Fruit fly (Drosophila melanogaster) whole organism, adult: ENCODE measurements around the gene CG6333.

Experiments
- CG11617 ChIP-seq: fragments of 200-800 bp; sonication (Bioruptor generic); optimal IDR thresholded peaks from 2 replicates; lab custom pipeline; 2017; ENCODE audit warnings: mild to moderate bottlenecking, missing biosample characterization, missing genetic modification reagents, missing genetic modification characterization
- CG12768 ChIP-seq: fragments of 200-800 bp; sonication (Bioruptor generic); optimal IDR thresholded peaks from 2 replicates; lab custom pipeline; 2017; ENCODE audit warnings: missing biosample characterization, missing genetic modification characterization, mild to moderate bottlenecking, moderate library complexity, missing genetic modification reagents
- CG14711 ChIP-seq: fragments of 200-800 bp; sonication (Bioruptor generic); optimal IDR thresholded peaks from 2 replicates; lab custom pipeline; 2018; ENCODE audit warnings: missing biosample characterization, mild to moderate bottlenecking, missing genetic modification characterization, moderate library complexity
- CG1620 ChIP-seq: fragments of 200-800 bp; sonication (Bioruptor generic); optimal IDR thresholded peaks from 2 replicates; lab custom pipeline; 2016; ENCODE audit warnings: missing biosample characterization, missing genetic modification characterization
- CG33017 ChIP-seq: fragments of 200-800 bp; sonication (Bioruptor generic); optimal IDR thresholded peaks from 2 replicates; lab custom pipeline; 2018; ENCODE audit warnings: missing biosample characterization, mild to moderate bottlenecking, missing genetic modification characterization, moderate library complexity
- CG5204 ChIP-seq: fragments of 200-800 bp; sonication (Bioruptor generic); optimal IDR thresholded peaks from 2 replicates; lab custom pipeline; 2016; ENCODE audit warnings: missing biosample characterization, missing genetic modification characterization
- CG7045 ChIP-seq: fragments of 200-800 bp; sonication (Bioruptor generic); optimal IDR thresholded peaks from 2 replicates; lab custom pipeline; 2017; ENCODE audit warnings: missing biosample characterization, mild to moderate bottlenecking, missing genetic modification characterization
- CG7101 ChIP-seq: fragments of 200-800 bp; sonication (Bioruptor generic); optimal IDR thresholded peaks from 2 replicates; lab custom pipeline; 2018; ENCODE audit warnings: missing biosample characterization, mild to moderate bottlenecking, missing genetic modification characterization, moderate library complexity
- Clk ChIP-seq: fragments of 200-800 bp; sonication (Bioruptor generic); optimal IDR thresholded peaks from 2 replicates; lab custom pipeline; 2017; ENCODE audit warnings: missing biosample characterization, missing genetic modification characterization
- Crg-1 ChIP-seq: fragments of 200-800 bp; sonication (Bioruptor generic); optimal IDR thresholded peaks from 2 replicates; lab custom pipeline; 2016; ENCODE audit warnings: missing biosample characterization, missing genetic modification characterization
- Hr96 ChIP-seq: fragments of 200-800 bp; sonication (Bioruptor generic); optimal IDR thresholded peaks from 2 replicates; lab custom pipeline; 2016; ENCODE audit warnings: missing biosample characterization, missing genetic modification characterization
- Mnt ChIP-seq: fragments of 200-800 bp; sonication (Bioruptor generic); optimal IDR thresholded peaks from 2 replicates; lab custom pipeline; 2016; ENCODE audit warnings: missing biosample characterization, mild to moderate bottlenecking, missing genetic modification characterization
- bab1 ChIP-seq: fragments of 200-800 bp; sonication (Bioruptor generic); optimal IDR thresholded peaks from 3 replicates; lab custom pipeline; 2019; ENCODE audit warnings: missing biosample characterization, mild to moderate bottlenecking, missing genetic modification characterization, moderate library complexity
- cic ChIP-seq: fragments of 200-800 bp; sonication (Bioruptor generic); optimal IDR thresholded peaks from 2 replicates; lab custom pipeline; 2017; ENCODE audit warnings: missing biosample characterization, mild to moderate bottlenecking, missing genetic modification characterization, moderate library complexity
- cnc ChIP-seq, 2 experiments: fragments of >200 bp; optimal IDR thresholded peaks; 2 replicates each; lab custom pipeline; 2017
- kay ChIP-seq: fragments of 200-800 bp; sonication (Bioruptor generic); peaks from one replicate; lab custom pipeline; 2016; ENCODE audit warnings: missing biosample characterization, missing genetic modification characterization, borderline replicate concordance
- ovo ChIP-seq: fragments of 200-800 bp; sonication (Bioruptor generic); optimal IDR thresholded peaks from 2 replicates; lab custom pipeline; 2016; ENCODE audit warnings: missing biosample characterization, missing genetic modification characterization
- pad ChIP-seq: fragments of 200-800 bp; sonication (Bioruptor generic); optimal IDR thresholded peaks from 3 replicates; lab custom pipeline; 2017; ENCODE audit warnings: missing biosample characterization, missing genetic modification characterization, mild to moderate bottlenecking, moderate library complexity, missing genetic modification reagents
- tj ChIP-seq: fragments of 200-800 bp; sonication (Bioruptor generic); optimal IDR thresholded peaks from 3 replicates; lab custom pipeline; 2017; ENCODE audit warnings: missing biosample characterization, mild to moderate bottlenecking, missing genetic modification characterization, moderate library complexity
- toe ChIP-seq: fragments of 200-800 bp; sonication (Bioruptor generic); optimal IDR thresholded peaks from 2 replicates; lab custom pipeline; 2016; ENCODE audit warnings: missing biosample characterization, missing genetic modification characterization

Gene CG6333

dm6 chr3L:17486130-17486529 is at the start of gene CG6333:
TSS of gene CG6333 (minus strand) at chr3L:17486230.
- TF ChIP-seq bab1 (no peak), CG1620 (no peak), kay (GFP tag; lab: Kevin White, UChicago) (peak; percentile 49)

dm6 chr3L:17535768-17536167 is 49.7 kb upstream of the CG6333 start:
- peak; percentile 11 for TF ChIP-seq kay (GFP tag; lab: Kevin White, UChicago)
- no peak for TF ChIP-seq Crg-1

dm6 chr3L:17534396-17534795 is 48.4 kb upstream of the CG6333 start:
- TF ChIP-seq CG11617 (GFP tag; lab: Kevin White, UChicago), result no peak
- TF ChIP-seq kay (GFP tag; lab: Kevin White, UChicago), result peak; percentile 71

- TF ChIP-seq CG33017 (tag; lab: Kevin White, UChicago) (no peak), kay (GFP tag; lab: Kevin White, UChicago) (peak; percentile 94)
These were observed 47.7 kb upstream of the CG6333 start for dm6 chr3L:17533745-17534144.

dm6 chr3L:17532898-17533700 is 47.1 kb upstream of the CG6333 start:
- peak; percentile 52 for TF ChIP-seq CG7045 (GFP tag; lab: Kevin White, UChicago)
- peak; percentile 73 for TF ChIP-seq pad (GFP tag; lab: Kevin White, UChicago)
- TF ChIP-seq CG14711 (tag; lab: Kevin White, UChicago), result peak; percentile 63
- TF ChIP-seq cic (GFP tag; lab: Kevin White, UChicago), result peak; percentile 87
- peak; percentile 47 for TF ChIP-seq toe (GFP tag; lab: Kevin White, UChicago)
- TF ChIP-seq kay (GFP tag; lab: Kevin White, UChicago), result no peak
- TF ChIP-seq CG11617 (GFP tag; lab: Kevin White, UChicago), result peak; percentile 88
- peak; percentile 87 for TF ChIP-seq Mnt (GFP tag; lab: Kevin White, UChicago)
- TF ChIP-seq Clk (GFP tag; lab: Kevin White, UChicago), result peak; percentile 49
- peak; percentile 10 for TF ChIP-seq CG12768
- peak; percentile 77 for TF ChIP-seq CG1620
- peak; percentile 80 for TF ChIP-seq Crg-1
- TF ChIP-seq ovo, result peak; percentile 81
- peak; percentile 38 for TF ChIP-seq CG7101 (tag; lab: Kevin White, UChicago)
- peak; percentile 60 for TF ChIP-seq bab1
- no peak for TF ChIP-seq cnc (optimal IDR thresholded peaks at IDR 0.05; lab: Kevin White, UChicago)
- TF ChIP-seq CG5204 (GFP tag; lab: Kevin White, UChicago), result no peak
- peak; percentile 42 for TF ChIP-seq CG33017 (tag; lab: Kevin White, UChicago)
- peak; percentile 52 for TF ChIP-seq Hr96 (GFP tag; lab: Kevin White, UChicago)
- TF ChIP-seq tj, result peak; percentile 73

- TF ChIP-seq kay (GFP tag; lab: Kevin White, UChicago) (peak; percentile 61), CG11617 (GFP tag; lab: Kevin White, UChicago) (no peak)
These were observed 46.2 kb upstream of the CG6333 start for dm6 chr3L:17532197-17532596.

- TF ChIP-seq cic (GFP tag; lab: Kevin White, UChicago), result peak; percentile 78
- peak; percentile 48 for TF ChIP-seq kay (GFP tag; lab: Kevin White, UChicago)
- TF ChIP-seq Mnt (GFP tag; lab: Kevin White, UChicago), result no peak
- peak; percentile 1 for TF ChIP-seq CG12768
- TF ChIP-seq CG7045 (GFP tag; lab: Kevin White, UChicago), result no peak
These were observed 45.4 kb upstream of the CG6333 start for dm6 chr3L:17531397-17531796.

dm6 chr3L:17530471-17531149 is 44.6 kb upstream of the CG6333 start:
- peak; percentile 91 for TF ChIP-seq tj
- TF ChIP-seq cic (GFP tag; lab: Kevin White, UChicago), result no peak
- no peak for TF ChIP-seq Clk (GFP tag; lab: Kevin White, UChicago)
- TF ChIP-seq CG1620, result peak; percentile 15
- peak; percentile 89 for TF ChIP-seq ovo
- no peak for TF ChIP-seq cnc (optimal IDR thresholded peaks at IDR 0.05; lab: Kevin White, UChicago)
- TF ChIP-seq CG5204 (GFP tag; lab: Kevin White, UChicago), result no peak
- TF ChIP-seq pad (GFP tag; lab: Kevin White, UChicago), result peak; percentile 85
- TF ChIP-seq CG11617 (GFP tag; lab: Kevin White, UChicago), result no peak
